Worm (Caenorhabditis elegans): ENCODE data around the gene C01G6.9.

The C01G6.9 gene

DNA sequence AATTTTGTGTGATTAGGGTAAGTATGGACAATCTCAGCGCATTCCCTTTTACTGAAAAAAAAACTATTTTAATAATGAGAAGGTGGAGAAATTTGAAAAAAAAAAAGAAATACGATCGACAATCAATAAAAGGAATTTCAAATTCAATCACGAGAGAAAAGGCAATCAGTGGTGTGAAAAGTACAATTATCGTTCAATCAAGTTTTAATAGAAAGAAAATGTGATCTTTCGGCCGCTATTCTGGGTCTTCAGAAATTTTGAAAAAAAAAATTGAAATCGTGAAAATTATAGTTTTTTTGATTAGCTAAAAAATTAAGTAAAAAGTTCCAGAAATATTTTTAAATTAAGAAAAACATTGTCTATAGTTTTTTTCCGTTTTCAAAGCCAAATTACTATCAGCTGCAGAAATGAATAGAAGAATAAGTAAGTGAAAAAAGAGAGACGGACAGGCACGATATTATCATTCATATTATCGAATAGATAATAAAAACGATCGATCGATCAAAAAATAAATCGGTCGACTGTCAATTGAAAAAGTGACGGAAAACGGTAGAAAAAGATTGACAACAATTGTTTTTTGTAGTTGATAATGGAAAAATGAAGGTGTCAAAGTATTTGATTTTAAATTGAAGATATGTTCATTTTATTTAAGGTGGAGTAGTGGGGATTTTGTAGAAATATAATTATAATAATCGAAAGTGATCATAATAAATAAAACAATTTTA is 15.4 kb downstream of the C01G6.9 start, which contains the start of gene gldi-3 (continued):
- no peak for TF ChIP-seq ctbp-1 (GFP tag; IDR thresholded peaks at IDR 0.05)
- no peak for TF ChIP-seq ZK337.2 (GFP tag; IDR thresholded peaks at IDR 0.05)
- TF ChIP-seq gei-8 (GFP tag; optimal IDR thresholded peaks at IDR 0.05), result no peak
- no peak for TF ChIP-seq Y105C5A.15 (GFP tag; IDR thresholded peaks at IDR 0.05)
- no peak for TF ChIP-seq ceh-82 (tag; optimal IDR thresholded peaks at IDR 0.05)
- no peak for TF ChIP-seq attf-4 (tag; optimal IDR thresholded peaks at IDR 0.05)
- no peak for TF ChIP-seq madf-5 (GFP tag; IDR thresholded peaks at IDR 0.05)
- no peak for TF ChIP-seq daf-8 (GFP tag; IDR thresholded peaks at IDR 0.05)
- TF ChIP-seq ceh-20 (GFP tag; IDR thresholded peaks at IDR 0.05), result no peak
- no peak for TF ChIP-seq nhr-102 (tag; optimal IDR thresholded peaks at IDR 0.05)
- no peak for TF ChIP-seq nhr-6 (tag; optimal IDR thresholded peaks at IDR 0.05)
- no peak for TF ChIP-seq nhr-237 (tag; optimal IDR thresholded peaks at IDR 0.05)
- no peak for TF ChIP-seq F49E8.2 (tag; optimal IDR thresholded peaks at IDR 0.05; ENCODE audit: borderline replicate concordance)
- TF ChIP-seq egl-43 (GFP tag; IDR thresholded peaks at IDR 0.05), result no peak
- no peak for TF ChIP-seq nhr-76 (tag; optimal IDR thresholded peaks at IDR 0.05)
- TF ChIP-seq ZK546.5 (tag; optimal IDR thresholded peaks at IDR 0.05), result no peak
- no peak for TF ChIP-seq jun-1 (tag; optimal IDR thresholded peaks at IDR 0.05)
- no peak for TF ChIP-seq daf-12 (tag; optimal IDR thresholded peaks at IDR 0.05)
- TF ChIP-seq lin-1 (GFP tag; IDR thresholded peaks at IDR 0.05), result no peak
- TF ChIP-seq tra-1 (GFP tag; IDR thresholded peaks at IDR 0.05), result peak; percentile 63; the same call in 1 of the 2 replicates
- no peak for TF ChIP-seq unc-39 (tag; optimal IDR thresholded peaks at IDR 0.05)
- no peak for TF ChIP-seq nhr-25 (tag; optimal IDR thresholded peaks at IDR 0.05; ENCODE audit: borderline replicate concordance, insufficient read depth)
- TF ChIP-seq dmd-9 (GFP tag; IDR thresholded peaks at IDR 0.05), result no peak
- TF ChIP-seq nhr-10 (tag; optimal IDR thresholded peaks at IDR 0.05), result no peak
- no peak for TF ChIP-seq pha-4 (GFP tag; IDR thresholded peaks at IDR 0.05)
- no peak for TF ChIP-seq pha-4 (tag; optimal IDR thresholded peaks at IDR 0.05)
- no peak for TF ChIP-seq F26F4.8 (GFP tag; conservative IDR thresholded peaks at IDR 0.05)
- TF ChIP-seq nhr-42 (GFP tag; IDR thresholded peaks at IDR 0.05), result no peak
- TF ChIP-seq nhr-77 (tag; optimal IDR thresholded peaks at IDR 0.05), result peak; percentile 13
- TF ChIP-seq aha-1 (tag), result no peak
- TF ChIP-seq duxl-1 (tag; optimal IDR thresholded peaks at IDR 0.05; ENCODE audit: poor library complexity), result no peak
- no peak for TF ChIP-seq dmd-8 (GFP tag; IDR thresholded peaks at IDR 0.05)
- TF ChIP-seq lin-29 (GFP tag; IDR thresholded peaks at IDR 0.05), result no peak
- no peak for TF ChIP-seq ceh-28 (tag; optimal IDR thresholded peaks at IDR 0.05)
- no peak for TF ChIP-seq hif-1 (tag; optimal IDR thresholded peaks at IDR 0.05)
- no peak for TF ChIP-seq sdz-12 (GFP tag; optimal IDR thresholded peaks at IDR 0.05)
- peak; percentile 72 for TF ChIP-seq dve-1 (tag; optimal IDR thresholded peaks at IDR 0.05; ENCODE audit: insufficient read depth)
- no peak for TF ChIP-seq D1046.2 (GFP tag; IDR thresholded peaks at IDR 0.05)
- no peak for TF ChIP-seq ceh-44 (GFP tag; IDR thresholded peaks at IDR 0.05)
- peak; percentile 45 for TF ChIP-seq pqm-1 (tag; optimal IDR thresholded peaks at IDR 0.05)
- TF ChIP-seq zfp-2 (tag; optimal IDR thresholded peaks at IDR 0.05), result no peak
- TF ChIP-seq dmd-6 (GFP tag; IDR thresholded peaks at IDR 0.05), result peak; percentile 82
- TF ChIP-seq mxl-3 (GFP tag; optimal IDR thresholded peaks at IDR 0.05), result no peak
- TF ChIP-seq egl-27 (tag; optimal IDR thresholded peaks at IDR 0.05), result no peak
- TF ChIP-seq rbr-2 (tag; optimal IDR thresholded peaks at IDR 0.05), result no peak
- TF ChIP-seq hmg-1.1 (GFP tag; IDR thresholded peaks at IDR 0.05), result 0 out of 2 replicates have a peak, but pooled peaks have one; percentile 16
- TF ChIP-seq Y48G9A.11 (GFP tag; IDR thresholded peaks at IDR 0.05), result no peak
- no peak for TF ChIP-seq aly-2 (tag; optimal IDR thresholded peaks at IDR 0.05)
- no peak for TF ChIP-seq snpc-4 (tag; optimal IDR thresholded peaks at IDR 0.05)
- TF ChIP-seq php-3 (GFP tag; IDR thresholded peaks at IDR 0.05), result no peak; the same call in 1 of the 2 replicates
- TF ChIP-seq mdt-29 (GFP tag; IDR thresholded peaks at IDR 0.05), result no peak
